Fruit fly (Drosophila melanogaster) whole organism, embryonic: ENCODE data around the gene Hexo1.

Source experiments
- ATbp ChIP-seq: fragments of 200-800 bp; sonication (Bioruptor generic); optimal IDR thresholded peaks from 2 replicates; lab custom pipeline; 2017; ENCODE audit warnings: missing biosample characterization, mild to moderate bottlenecking, missing genetic modification characterization, missing genetic modification reagents
- CG10565 ChIP-seq: fragments of 200-800 bp; sonication (Bioruptor generic); optimal IDR thresholded peaks from 3 replicates; lab custom pipeline; 2016; ENCODE audit warnings: missing biosample characterization, mild to moderate bottlenecking, missing genetic modification characterization
- CG12071 ChIP-seq: fragments of 200-800 bp; sonication (Bioruptor generic); optimal IDR thresholded peaks from 3 replicates; lab custom pipeline; 2018; ENCODE audit warnings: missing biosample characterization, mild to moderate bottlenecking, missing genetic modification characterization
- CG12155 ChIP-seq: fragments of 200-800 bp; sonication (Bioruptor generic); optimal IDR thresholded peaks from 3 replicates; lab custom pipeline; 2016; ENCODE audit warnings: missing biosample characterization, missing genetic modification characterization
- CG14014 ChIP-seq: fragments of 200-800 bp; sonication (Bioruptor generic); IDR thresholded peaks from 2 replicates; pipeline ENCODE4 v1.3.6; 2022; ENCODE audit warnings: missing biosample characterization, missing genetic modification characterization
- CG15011 ChIP-seq: fragments of 200-800 bp; sonication (Bioruptor generic); optimal IDR thresholded peaks from 3 replicates; lab custom pipeline; 2018; ENCODE audit warnings: missing biosample characterization, mild to moderate bottlenecking, missing genetic modification characterization
- CG15073 ChIP-seq: fragments of 200-800 bp; sonication (Bioruptor generic); optimal IDR thresholded peaks from 2 replicates; lab custom pipeline; 2016; ENCODE audit warnings: missing biosample characterization, missing genetic modification characterization
- CG15601 ChIP-seq: fragments of 200-800 bp; sonication (Bioruptor generic); optimal IDR thresholded peaks from 3 replicates; lab custom pipeline; 2019; ENCODE audit warnings: missing biosample characterization, mild to moderate bottlenecking, missing genetic modification characterization, moderate library complexity
- CG15696 ChIP-seq: fragments of 200-800 bp; sonication (Bioruptor generic); optimal IDR thresholded peaks from 2 replicates; lab custom pipeline; 2019; ENCODE audit warnings: missing biosample characterization, mild to moderate bottlenecking, missing genetic modification characterization, moderate library complexity
- CG1647 ChIP-seq: fragments of 200-800 bp; sonication (Bioruptor generic); optimal IDR thresholded peaks from 3 replicates; lab custom pipeline; 2016; ENCODE audit warnings: missing biosample characterization, missing genetic modification characterization
- CG16815 ChIP-seq: fragments of 200-800 bp; sonication (Bioruptor generic); optimal IDR thresholded peaks from 3 replicates; lab custom pipeline; 2017; ENCODE audit warnings: missing biosample characterization, mild to moderate bottlenecking, missing genetic modification characterization
- CG1792 ChIP-seq: fragments of 200-800 bp; sonication (Bioruptor generic); optimal IDR thresholded peaks from 2 replicates; lab custom pipeline; 2016; ENCODE audit warnings: missing biosample characterization, missing genetic modification characterization
- CG18476 ChIP-seq: fragments of 200-800 bp; sonication (Bioruptor generic); optimal IDR thresholded peaks from 2 replicates; lab custom pipeline; 2016; ENCODE audit warnings: missing biosample characterization, mild to moderate bottlenecking, missing genetic modification characterization
- CG18599 ChIP-seq: fragments of 200-800 bp; sonication (Bioruptor generic); optimal IDR thresholded peaks from 3 replicates; lab custom pipeline; 2017; ENCODE audit warnings: missing biosample characterization, missing genetic modification characterization, mild to moderate bottlenecking, moderate library complexity, missing genetic modification reagents
- CG3163 ChIP-seq: fragments of 200-800 bp; sonication (Bioruptor generic); optimal IDR thresholded peaks from 3 replicates; lab custom pipeline; 2016; ENCODE audit warnings: missing biosample characterization, missing genetic modification characterization
- CG33213 ChIP-seq: fragments of 200-800 bp; sonication (Bioruptor generic); optimal IDR thresholded peaks from 3 replicates; lab custom pipeline; 2016; ENCODE audit warnings: missing biosample characterization, missing genetic modification characterization
- CG3407 ChIP-seq: fragments of 200-800 bp; sonication (Bioruptor generic); optimal IDR thresholded peaks from 2 replicates; lab custom pipeline; 2018; ENCODE audit warnings: missing biosample characterization, mild to moderate bottlenecking, missing genetic modification characterization
- CG4282 ChIP-seq: fragments of 200-800 bp; sonication (Bioruptor generic); optimal IDR thresholded peaks from 2 replicates; lab custom pipeline; 2016; ENCODE audit warnings: missing biosample characterization, missing genetic modification characterization
- CG4730 ChIP-seq: fragments of 200-800 bp; sonication (Bioruptor generic); IDR thresholded peaks from 2 replicates; pipeline ENCODE4 v1.3.6; 2022; ENCODE audit warnings: missing biosample characterization, missing genetic modification characterization
- CG6813 ChIP-seq: fragments of 200-800 bp; sonication (Bioruptor generic); optimal IDR thresholded peaks from 2 replicates; lab custom pipeline; 2017; ENCODE audit warnings: missing biosample characterization, missing genetic modification characterization, mild to moderate bottlenecking, moderate library complexity, missing genetic modification reagents
- CG8478 ChIP-seq: fragments of >200 bp; optimal IDR thresholded peaks from 2 replicates; lab custom pipeline; 2018
- CG9437 ChIP-seq: fragments of 200-800 bp; sonication (Bioruptor generic); optimal IDR thresholded peaks from 2 replicates; lab custom pipeline; 2018; ENCODE audit warnings: missing biosample characterization, mild to moderate bottlenecking, missing genetic modification characterization
- CTCF ChIP-seq: fragments of 200-800 bp; sonication (Bioruptor generic); optimal IDR thresholded peaks from 2 replicates; lab custom pipeline; 2017; ENCODE audit warnings: missing biosample characterization, mild to moderate bottlenecking, missing genetic modification characterization, moderate library complexity
- H15 ChIP-seq: fragments of 200-800 bp; sonication (Bioruptor generic); IDR thresholded peaks from 3 replicates; pipeline ENCODE4 v1.3.6; 2022; ENCODE audit warnings: missing biosample characterization, missing genetic modification characterization
- Hr3 ChIP-seq: fragments of 200-800 bp; sonication (Bioruptor generic); optimal IDR thresholded peaks from 3 replicates; lab custom pipeline; 2016; ENCODE audit warnings: missing biosample characterization, missing genetic modification characterization
- Mrtf ChIP-seq: fragments of 200-800 bp; sonication (Bioruptor generic); IDR thresholded peaks from 3 replicates; pipeline ENCODE4 v1.3.6; 2022; ENCODE audit warnings: missing biosample characterization, missing genetic modification characterization
- PHDP ChIP-seq: fragments of 200-800 bp; sonication (Bioruptor generic); optimal IDR thresholded peaks from 3 replicates; lab custom pipeline; 2018; ENCODE audit warnings: missing biosample characterization, mild to moderate bottlenecking, missing genetic modification characterization, moderate library complexity
- Sry-β ChIP-seq: fragments of 200-800 bp; sonication (Bioruptor generic); optimal IDR thresholded peaks from 2 replicates; lab custom pipeline; 2018; ENCODE audit warnings: missing biosample characterization, mild to moderate bottlenecking, missing genetic modification characterization, moderate library complexity
- bbx ChIP-seq: fragments of 200-800 bp; sonication (Bioruptor generic); IDR thresholded peaks from 2 replicates; pipeline ENCODE4 v1.3.6; 2022; ENCODE audit warnings: missing biosample characterization, missing genetic modification characterization; ENCODE audit not compliant: partially characterized antibody
- chn ChIP-seq: fragments of 200-800 bp; sonication (Bioruptor generic); optimal IDR thresholded peaks from 2 replicates; lab custom pipeline; 2016; ENCODE audit warnings: missing biosample characterization, missing genetic modification characterization
- croc ChIP-seq: fragments of 200-800 bp; sonication (Bioruptor generic); conservative IDR thresholded peaks from 3 replicates; pipeline ENCODE4 v1.3.6; 2022; ENCODE audit warnings: missing biosample characterization, missing genetic modification characterization
- esg ChIP-seq: fragments of 200-800 bp; sonication (Bioruptor generic); conservative IDR thresholded peaks from 2 replicates; pipeline ENCODE4 v1.3.6; 2022; ENCODE audit warnings: missing biosample characterization, missing genetic modification characterization
- hb ChIP-seq: fragments of 200-800 bp; sonication (Bioruptor generic); IDR thresholded peaks from 3 replicates; pipeline ENCODE4 v1.3.6; 2022; ENCODE audit warnings: missing biosample characterization, missing genetic modification characterization; ENCODE audit not compliant: partially characterized antibody
- jigr1 ChIP-seq: fragments of 200-800 bp; sonication (Bioruptor generic); IDR thresholded peaks from 3 replicates; pipeline ENCODE4 v1.3.6; 2022; ENCODE audit warnings: missing biosample characterization, missing genetic modification characterization
- ken ChIP-seq: fragments of 200-800 bp; sonication (Bioruptor generic); IDR thresholded peaks from 3 replicates; pipeline ENCODE4 v1.3.6; 2022; ENCODE audit warnings: missing biosample characterization, missing genetic modification characterization
- lola ChIP-seq, 3 experiments: fragments of >200 bp in 2 of 3; fragments of 200-800 bp in 1 of 3; sonication (Bioruptor generic) in 1 of 3; optimal IDR thresholded peaks; 2 replicates each; lab custom pipeline; 2017 to 2019; ENCODE audit warnings: missing biosample characterization in 3 of 3, missing genetic modification characterization in 3 of 3, mild to moderate bottlenecking in 1 of 3, moderate library complexity in 1 of 3
- mam ChIP-seq: fragments of 200-800 bp; sonication (Bioruptor generic); optimal IDR thresholded peaks from 3 replicates; lab custom pipeline; 2016; ENCODE audit warnings: missing biosample characterization, missing genetic modification characterization
- nmo ChIP-seq: fragments of 200-800 bp; sonication (Bioruptor generic); optimal IDR thresholded peaks from 2 replicates; lab custom pipeline; 2018; ENCODE audit warnings: missing biosample characterization, mild to moderate bottlenecking, missing genetic modification characterization, moderate library complexity
- otp ChIP-seq: fragments of 200-800 bp; sonication (Bioruptor generic); IDR thresholded peaks from 3 replicates; pipeline ENCODE4, ENCODE4 v1.3.6; 2022; ENCODE audit warnings: missing biosample characterization, missing genetic modification characterization
- pan ChIP-seq, 4 experiments: fragments of >200 bp in 3 of 4; fragments of 200-800 bp in 1 of 4; sonication (Bioruptor generic) in 1 of 4; optimal IDR thresholded peaks in 3 of 4; IDR thresholded peaks in 1 of 4; 2 replicates each; pipeline versions ENCODE4 v1.3.6 to Lab custom; 2017 to 2022; ENCODE audit warnings: missing biosample characterization in 2 of 4, missing genetic modification characterization in 2 of 4, mixed read lengths in 1 of 4
- pros ChIP-seq: fragments of 200-800 bp; sonication (Bioruptor generic); optimal IDR thresholded peaks from 3 replicates; lab custom pipeline; 2019; ENCODE audit warnings: missing biosample characterization, mild to moderate bottlenecking, missing genetic modification characterization, moderate library complexity
- psq ChIP-seq: fragments of 200-800 bp; sonication (Bioruptor generic); optimal IDR thresholded peaks from 2 replicates; lab custom pipeline; 2017; ENCODE audit warnings: missing biosample characterization, missing genetic modification characterization
- pzg ChIP-seq: fragments of 200-800 bp; sonication (Bioruptor generic); optimal IDR thresholded peaks from 3 replicates; lab custom pipeline; 2018; ENCODE audit warnings: missing biosample characterization, mild to moderate bottlenecking, missing genetic modification characterization, moderate library complexity
- run ChIP-seq: fragments of 200-800 bp; sonication (Bioruptor generic); optimal IDR thresholded peaks from 3 replicates; lab custom pipeline; 2018; ENCODE audit warnings: missing biosample characterization, mild to moderate bottlenecking, missing genetic modification characterization
- slou ChIP-seq: fragments of 200-800 bp; sonication (Bioruptor generic); optimal IDR thresholded peaks from 3 replicates; lab custom pipeline; 2016; ENCODE audit warnings: missing biosample characterization, missing genetic modification characterization
- so ChIP-seq: fragments of 200-800 bp; sonication (Bioruptor generic); IDR thresholded peaks from 3 replicates; pipeline ENCODE4 v1.3.6; 2022; ENCODE audit warnings: missing biosample characterization, missing genetic modification characterization
- sug ChIP-seq: fragments of 200-800 bp; optimal IDR thresholded peaks from 2 replicates; lab custom pipeline; 2019; ENCODE audit warnings: missing biosample characterization, mild to moderate bottlenecking, missing genetic modification characterization, moderate library complexity
- ttk ChIP-seq: fragments of 200-800 bp; sonication (Bioruptor generic); IDR thresholded peaks from 2 replicates; pipeline ENCODE4 v2.1.2; 2022; ENCODE audit warnings: missing biosample characterization, missing genetic modification characterization
- tup ChIP-seq: fragments of 200-800 bp; sonication (Bioruptor generic); optimal IDR thresholded peaks from 2 replicates; lab custom pipeline; 2016; ENCODE audit warnings: missing biosample characterization, mild to moderate bottlenecking, missing genetic modification characterization, moderate library complexity
- zfh1 ChIP-seq: fragments of 200-800 bp; sonication (Bioruptor generic); IDR thresholded peaks from 3 replicates; pipeline ENCODE4 v1.3.6; 2022; ENCODE audit warnings: missing biosample characterization, missing genetic modification characterization

The Hexo1 gene

DNA sequence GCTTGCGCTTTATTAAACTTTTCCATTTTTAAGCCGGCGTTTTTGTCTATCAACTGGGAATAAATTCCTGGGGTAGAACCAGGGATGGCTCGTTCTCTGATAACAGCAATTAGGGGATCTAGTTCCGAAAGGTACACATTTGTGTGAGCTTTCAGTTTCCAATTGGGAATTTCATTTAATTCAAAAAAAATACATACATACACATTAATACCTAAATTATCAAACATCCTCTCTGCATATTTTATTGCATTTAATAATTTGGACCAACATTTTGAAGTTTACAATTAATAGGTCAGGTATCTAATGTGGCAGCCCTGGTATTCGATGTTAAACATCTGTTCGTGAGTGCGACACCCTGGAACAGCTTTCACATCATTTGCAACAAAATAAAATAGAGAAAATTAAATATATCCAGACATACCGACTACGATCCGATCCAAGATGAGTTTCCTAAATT, 29.3 kb upstream of the Hexo1 start, which contains the start of the genes CG15011 and CG1309 (continued):
- TF ChIP-seq CG18476: peak; percentile 70
- no peak for TF ChIP-seq hb (GFP tag; lab: Robert Waterston, UW)
- peak; percentile 75 for TF ChIP-seq CG33213
- TF ChIP-seq CG8478 (lab: Kevin White, UChicago): no peak
- 0 out of 3 replicates have a peak, but pooled peaks have one; percentile 8 for TF ChIP-seq jigr1 (GFP tag; lab: Robert Waterston, UW)
- TF ChIP-seq croc (GFP tag; lab: Robert Waterston, UW): peak; percentile 59
- TF ChIP-seq bbx (GFP tag; lab: Robert Waterston, UW): no peak
- TF ChIP-seq slou (GFP tag; lab: Kevin White, UChicago): peak; percentile 84
- TF ChIP-seq CG1792 (GFP tag; lab: Kevin White, UChicago): peak; percentile 73
- TF ChIP-seq pzg (GFP tag; lab: Kevin White, UChicago): peak; percentile 65
- TF ChIP-seq CG1647 (GFP tag; lab: Kevin White, UChicago): peak; percentile 81
- TF ChIP-seq Mrtf: peak; percentile 58; the same call in 1 of the 3 replicates
- peak; percentile 91 for TF ChIP-seq mam (GFP tag; lab: Kevin White, UChicago)
- peak; percentile 74; the same call in 2 of the 3 replicates for TF ChIP-seq ken
- peak; percentile 70; the same call in 2 of the 3 replicates for TF ChIP-seq otp (GFP tag; lab: Robert Waterston, UW)
- TF ChIP-seq CG14014 (GFP tag; lab: Robert Waterston, UW): peak; percentile 71
- peak; percentile 80 for TF ChIP-seq CG15601
- peak; percentile 92 for TF ChIP-seq nmo (GFP tag; lab: Kevin White, UChicago)
- peak; percentile 79; the same call in 2 of the 3 replicates for TF ChIP-seq zfh1 (GFP tag; lab: Robert Waterston, UW)
- TF ChIP-seq so (GFP tag; lab: Robert Waterston, UW): peak; percentile 73; the same call in 1 of the 3 replicates
- peak in 1 of 3 experiments; percentile 87 for TF ChIP-seq lola (GFP tag; optimal IDR thresholded peaks at IDR 0.05; lab: Kevin White, UChicago)
- TF ChIP-seq CG10565 (GFP tag; lab: Kevin White, UChicago): peak; percentile 14
- peak; percentile 85 for TF ChIP-seq CG15696 (tag; lab: Kevin White, UChicago)
- peak; percentile 63 for TF ChIP-seq CG9437 (GFP tag; lab: Kevin White, UChicago)
- no peak for TF ChIP-seq CG12071 (GFP tag; lab: Kevin White, UChicago)
- TF ChIP-seq sug: peak; percentile 92
- TF ChIP-seq CG3407 (GFP tag; lab: Kevin White, UChicago): peak; percentile 61
- TF ChIP-seq CG6813 (GFP tag; lab: Kevin White, UChicago): no peak
- TF ChIP-seq chn (GFP tag; lab: Kevin White, UChicago): peak; percentile 91
- TF ChIP-seq Sry-β (GFP tag; lab: Kevin White, UChicago): peak; percentile 67
- TF ChIP-seq PHDP (tag; lab: Kevin White, UChicago): peak; percentile 83
- TF ChIP-seq psq (GFP tag; lab: Kevin White, UChicago): peak; percentile 57
- TF ChIP-seq pros (GFP tag; lab: Kevin White, UChicago): no peak
- TF ChIP-seq CG4730 (GFP tag; lab: Robert Waterston, UW): peak; percentile 43
- no peak for TF ChIP-seq CTCF (GFP tag; lab: Kevin White, UChicago)
- TF ChIP-seq Hr3 (GFP tag; lab: Kevin White, UChicago): peak; percentile 93
- TF ChIP-seq CG12155 (GFP tag; lab: Kevin White, UChicago): peak; percentile 87
- TF ChIP-seq tup (GFP tag; lab: Kevin White, UChicago): peak; percentile 31
- peak; percentile 41 for TF ChIP-seq ATbp (GFP tag; lab: Kevin White, UChicago)
- peak; percentile 60 for TF ChIP-seq CG16815 (GFP tag; lab: Kevin White, UChicago)
- no peak for TF ChIP-seq pan (optimal IDR thresholded peaks at IDR 0.05; lab: Kevin White, UChicago)
- TF ChIP-seq pan (GFP tag; optimal IDR thresholded peaks at IDR 0.05 in 1 of 2, IDR thresholded peaks at IDR 0.05 in 1 of 2): peak in 1 of 2 experiments; percentile 55
- no peak for TF ChIP-seq CG4282 (GFP tag; lab: Kevin White, UChicago)
- peak; percentile 39 for TF ChIP-seq run (tag; lab: Kevin White, UChicago)
- TF ChIP-seq CG3163: peak; percentile 63
- peak; percentile 83 for TF ChIP-seq CG18599 (GFP tag; lab: Kevin White, UChicago)
- TF ChIP-seq esg (GFP tag; lab: Robert Waterston, UW): peak; percentile 72
- TF ChIP-seq CG15073 (GFP tag; lab: Kevin White, UChicago): peak; percentile 26
- peak; percentile 74 for TF ChIP-seq H15
- no peak for TF ChIP-seq CG15011 (GFP tag; lab: Kevin White, UChicago)
- peak; percentile 79 for TF ChIP-seq ttk (GFP tag; lab: Robert Waterston, UW)
